Worm (Caenorhabditis elegans) whole organism, L1 larva: Measurements from ENCODE around the gene E02C12.8.

ENCODE experiments used
- ama-1 ChIP-seq: fragments of 150-350 bp; optimal IDR thresholded peaks from 2 replicates; lab custom pipeline; 2014
- ces-1 ChIP-seq: fragments of 150-350 bp; optimal IDR thresholded peaks from 2 replicates; lab custom pipeline; 2014; ENCODE audit warnings: missing biosample characterization, missing genetic modification reagents, missing genetic modification characterization
- elt-2 ChIP-seq: sonication (generic microtip); optimal IDR thresholded peaks from 2 replicates; lab custom pipeline; 2016; ENCODE audit warnings: missing genetic modification characterization, mild to moderate bottlenecking, inconsistent platforms, missing compliant biosample characterization, missing genetic modification reagents
- fos-1 ChIP-seq: fragments of 150-350 bp; optimal IDR thresholded peaks from 2 replicates; lab custom pipeline; 2014; ENCODE audit warnings: missing biosample characterization, missing genetic modification characterization
- hpl-2 ChIP-seq: fragments of 150-350 bp; optimal IDR thresholded peaks from 2 replicates; lab custom pipeline; 2014; ENCODE audit warnings: missing biosample characterization, missing genetic modification reagents, missing genetic modification characterization
- mdl-1 ChIP-seq, 2 experiments: fragments of 150-350 bp; optimal IDR thresholded peaks; 2 replicates each; lab custom pipeline; 2014 to 2017; ENCODE audit warnings: missing biosample characterization in 2 of 2, missing genetic modification characterization in 2 of 2, inconsistent platforms in 1 of 2
- nhr-11 ChIP-seq: fragments of 150-350 bp; optimal IDR thresholded peaks from 2 replicates; lab custom pipeline; 2014; ENCODE audit warnings: missing biosample characterization, missing genetic modification characterization
- nhr-28 ChIP-seq: fragments of 150-350 bp; optimal IDR thresholded peaks from 2 replicates; lab custom pipeline; 2014; ENCODE audit warnings: missing biosample characterization, missing genetic modification characterization
- sox-4 ChIP-seq: sonication (generic microtip); optimal IDR thresholded peaks from 2 replicates; lab custom pipeline; 2016; ENCODE audit warnings: missing genetic modification characterization, missing compliant biosample characterization
- unc-130 ChIP-seq: fragments of 150-350 bp; optimal IDR thresholded peaks from 2 replicates; lab custom pipeline; 2017; ENCODE audit warnings: missing biosample characterization, missing genetic modification characterization, inconsistent platforms
- unc-62 ChIP-seq: fragments of 150-350 bp; optimal IDR thresholded peaks from 2 replicates; lab custom pipeline; 2014; ENCODE audit warnings: missing biosample characterization, missing genetic modification reagents, missing genetic modification characterization
- ztf-11 ChIP-seq, 2 experiments: sonication (generic microtip); optimal IDR thresholded peaks; 2 replicates each; lab custom pipeline; 2016 to 2017; ENCODE audit warnings: missing genetic modification characterization in 2 of 2, missing biosample characterization in 1 of 2, missing compliant biosample characterization in 1 of 2

- TF ChIP-seq nhr-28 (no peak), ama-1 (lab: Kevin White, UChicago) (peak; percentile 86), nhr-11 (tag; lab: Kevin White, UChicago) (no peak), fos-1 (tag; lab: Kevin White, UChicago) (no peak), hpl-2 (GFP tag; lab: Kevin White, UChicago) (no peak), elt-2 (tag; lab: Kevin White, UChicago) (no peak), ztf-11 (tag; optimal IDR thresholded peaks at IDR 0.05; lab: Kevin White, UChicago) (no peak), unc-62 (GFP tag; lab: Kevin White, UChicago) (no peak), mdl-1 (tag; optimal IDR thresholded peaks at IDR 0.05; lab: Kevin White, UChicago) (no peak), unc-130 (tag; lab: Kevin White, UChicago) (no peak), ces-1 (GFP tag; lab: Kevin White, UChicago) (no peak), sox-4 (no peak)
These were observed 35.0 kb downstream of the E02C12.8 start for ce11 chrV:9338452-9338851.
